Fruit fly (Drosophila melanogaster): Measurements from ENCODE around the gene Rcd5.

- TF ChIP-seq psq (optimal IDR thresholded peaks at IDR 0.05): no peak
- no peak for TF ChIP-seq pan (optimal IDR thresholded peaks at IDR 0.05)
Observed at dm6 chr3L:3995554-3995953, 44.8 kb upstream of the Rcd5 start.

All from whole organism.